Worm (Caenorhabditis elegans) whole organism, mixed stage, embryonic: ENCODE data around the gene T26H5.10.

Experiments
- M03D4.4 ChIP-seq: sonication (generic microtip); optimal IDR thresholded peaks from 2 replicates; lab custom pipeline; 2017; ENCODE audit warnings: mild to moderate bottlenecking, missing genetic modification characterization, missing compliant biosample characterization
- bed-3 ChIP-seq: fragments of 200-800 bp; sonication (Bioruptor generic); optimal IDR thresholded peaks from 3 replicates; lab custom pipeline; 2018; ENCODE audit warnings: mild to moderate bottlenecking, missing genetic modification characterization, moderate library complexity, missing compliant biosample characterization
- blmp-1 ChIP-seq: fragments of 150-350 bp; optimal IDR thresholded peaks from 2 replicates; lab custom pipeline; 2014; ENCODE audit warnings: missing biosample characterization, missing genetic modification characterization
- ceh-39 ChIP-seq: fragments of 150-350 bp; optimal IDR thresholded peaks from 2 replicates; lab custom pipeline; 2014; ENCODE audit warnings: missing biosample characterization, missing genetic modification characterization
- ceh-83 ChIP-seq: fragments of 200-800 bp; sonication (Bioruptor generic); optimal IDR thresholded peaks from 2 replicates; lab custom pipeline; 2018; ENCODE audit warnings: mild to moderate bottlenecking, missing genetic modification characterization, missing compliant biosample characterization
- ces-1 ChIP-seq: fragments of 150-350 bp; optimal IDR thresholded peaks from 2 replicates; lab custom pipeline; 2014; ENCODE audit warnings: missing biosample characterization, missing genetic modification reagents, missing genetic modification characterization
- cnd-1 ChIP-seq: fragments of 200-800 bp; sonication (Bioruptor generic); optimal IDR thresholded peaks from 2 replicates; lab custom pipeline; 2018; ENCODE audit warnings: mild to moderate bottlenecking, missing genetic modification characterization, missing compliant biosample characterization
- drap-1 ChIP-seq: fragments of 200-800 bp; sonication (Bioruptor generic); optimal IDR thresholded peaks from 3 replicates; lab custom pipeline; 2018; ENCODE audit warnings: mild to moderate bottlenecking, missing genetic modification characterization, missing compliant biosample characterization
- elt-1 ChIP-seq: sonication (generic microtip); optimal IDR thresholded peaks from 2 replicates; lab custom pipeline; 2017; ENCODE audit warnings: missing genetic modification characterization, mild to moderate bottlenecking, missing compliant biosample characterization, antibody characterized with exemption, moderate library complexity, borderline replicate concordance; ENCODE audit not compliant: insufficient read depth
- elt-3 ChIP-seq: fragments of 150-350 bp; optimal IDR thresholded peaks from 2 replicates; lab custom pipeline; 2014; ENCODE audit warnings: missing biosample characterization, missing genetic modification characterization
- flh-1 ChIP-seq: fragments of 200-800 bp; sonication (Bioruptor generic); optimal IDR thresholded peaks from 2 replicates; lab custom pipeline; 2018; ENCODE audit warnings: mild to moderate bottlenecking, missing genetic modification characterization, moderate library complexity, missing compliant biosample characterization
- ham-2 ChIP-seq: fragments of 200-800 bp; sonication (Bioruptor generic); optimal IDR thresholded peaks from 2 replicates; lab custom pipeline; 2018; ENCODE audit warnings: mild to moderate bottlenecking, missing genetic modification characterization, missing compliant biosample characterization
- hlh-1 ChIP-seq: fragments of 150-350 bp; optimal IDR thresholded peaks from 2 replicates; lab custom pipeline; 2014; ENCODE audit warnings: missing biosample characterization, missing genetic modification reagents, missing genetic modification characterization
- lin-13 ChIP-seq: fragments of 150-350 bp; optimal IDR thresholded peaks from 2 replicates; lab custom pipeline; 2014; ENCODE audit warnings: missing biosample characterization, missing genetic modification characterization
- lin-32 ChIP-seq: fragments of 200-800 bp; sonication (Bioruptor generic); optimal IDR thresholded peaks from 2 replicates; lab custom pipeline; 2018; ENCODE audit warnings: mild to moderate bottlenecking, missing genetic modification characterization, missing compliant biosample characterization
- lsy-2 ChIP-seq: fragments of 150-350 bp; optimal IDR thresholded peaks from 2 replicates; lab custom pipeline; 2014; ENCODE audit warnings: missing biosample characterization, missing genetic modification characterization
- mab-5 ChIP-seq: fragments of 150-350 bp; optimal IDR thresholded peaks from 2 replicates; lab custom pipeline; 2014; ENCODE audit warnings: missing biosample characterization, missing genetic modification characterization
- mep-1 ChIP-seq: fragments of 150-350 bp; optimal IDR thresholded peaks from 2 replicates; lab custom pipeline; 2017; ENCODE audit warnings: missing biosample characterization, missing genetic modification reagents, missing genetic modification characterization, inconsistent platforms
- mls-2 ChIP-seq: sonication (generic microtip); optimal IDR thresholded peaks from 2 replicates; lab custom pipeline; 2016; ENCODE audit warnings: mild to moderate bottlenecking, missing genetic modification characterization, moderate library complexity, missing compliant biosample characterization
- nhr-12 ChIP-seq: fragments of 150-350 bp; optimal IDR thresholded peaks from 2 replicates; lab custom pipeline; 2014; ENCODE audit warnings: missing biosample characterization, missing genetic modification characterization
- nhr-2 ChIP-seq: fragments of 150-350 bp; optimal IDR thresholded peaks from 2 replicates; lab custom pipeline; 2014; ENCODE audit warnings: missing biosample characterization, missing genetic modification characterization
- nhr-28 ChIP-seq: fragments of 150-350 bp; optimal IDR thresholded peaks from 2 replicates; lab custom pipeline; 2014; ENCODE audit warnings: missing biosample characterization, missing genetic modification characterization
- nhr-76 ChIP-seq: sonication (generic microtip); optimal IDR thresholded peaks from 2 replicates; lab custom pipeline; 2017; ENCODE audit warnings: missing biosample characterization, missing genetic modification characterization
- sem-2 ChIP-seq: fragments of 200-800 bp; sonication (Bioruptor generic); optimal IDR thresholded peaks from 2 replicates; lab custom pipeline; 2018; ENCODE audit warnings: mild to moderate bottlenecking, missing genetic modification characterization, missing compliant biosample characterization
- snpc-4 ChIP-seq: fragments of 150-350 bp; optimal IDR thresholded peaks from 2 replicates; lab custom pipeline; 2014; ENCODE audit warnings: missing biosample characterization, missing genetic modification characterization
- sptf-1 ChIP-seq: sonication (generic microtip); optimal IDR thresholded peaks from 2 replicates; lab custom pipeline; 2017; ENCODE audit warnings: mild to moderate bottlenecking, missing genetic modification characterization, moderate library complexity, missing compliant biosample characterization
- tbx-8 ChIP-seq: fragments of 200-800 bp; sonication (Bioruptor generic); optimal IDR thresholded peaks from 2 replicates; lab custom pipeline; 2018; ENCODE audit warnings: mild to moderate bottlenecking, missing genetic modification characterization, moderate library complexity, missing compliant biosample characterization
- unc-120 ChIP-seq: sonication (generic microtip); optimal IDR thresholded peaks from 2 replicates; lab custom pipeline; 2017; ENCODE audit warnings: missing genetic modification characterization, missing compliant biosample characterization; ENCODE audit not compliant: poor library complexity, severe bottlenecking
- unc-39 ChIP-seq: fragments of 150-350 bp; optimal IDR thresholded peaks from 2 replicates; lab custom pipeline; 2014; ENCODE audit warnings: missing biosample characterization, missing genetic modification characterization
- unc-62 ChIP-seq: fragments of 150-350 bp; optimal IDR thresholded peaks from 2 replicates; lab custom pipeline; 2014; ENCODE audit warnings: missing biosample characterization, missing genetic modification reagents, missing genetic modification characterization
- zip-8 ChIP-seq: fragments of 150-350 bp; optimal IDR thresholded peaks from 2 replicates; lab custom pipeline; 2014; ENCODE audit warnings: missing biosample characterization, missing genetic modification characterization
- ztf-11 ChIP-seq: fragments of 150-350 bp; optimal IDR thresholded peaks from 2 replicates; lab custom pipeline; 2014; ENCODE audit warnings: missing biosample characterization, missing genetic modification characterization

Gene T26H5.10

ce11 chrV:15479825-15480224, 36.2 kb upstream of the T26H5.10 start:
- no peak for TF ChIP-seq hlh-1 (tag; lab: Kevin White, UChicago)
- no peak for TF ChIP-seq nhr-28
- no peak for TF ChIP-seq flh-1
- no peak for TF ChIP-seq nhr-76 (tag; lab: Kevin White, UChicago)
- no peak for TF ChIP-seq unc-39 (tag; lab: Kevin White, UChicago)
- TF ChIP-seq lin-32 (GFP tag; lab: Kevin White, UChicago), result no peak
- TF ChIP-seq ham-2, result no peak
- no peak for TF ChIP-seq ces-1 (GFP tag; lab: Kevin White, UChicago)
- no peak for TF ChIP-seq zip-8
- no peak for TF ChIP-seq lsy-2 (tag; lab: Kevin White, UChicago)
- TF ChIP-seq unc-120 (tag; lab: Kevin White, UChicago), result no peak
- no peak for TF ChIP-seq M03D4.4 (tag; lab: Kevin White, UChicago)
- TF ChIP-seq mep-1 (tag; lab: Kevin White, UChicago), result no peak

- no peak for TF ChIP-seq sem-2 (GFP tag; lab: Kevin White, UChicago)
- no peak for TF ChIP-seq elt-3 (tag; lab: Kevin White, UChicago)
- no peak for TF ChIP-seq tbx-8 (GFP tag; lab: Kevin White, UChicago)
Observed at ce11 chrV:15479107-15479506, 35.5 kb upstream of the T26H5.10 start.

- TF ChIP-seq nhr-12 (tag; lab: Kevin White, UChicago) (no peak), flh-1 (no peak), cnd-1 (tag; lab: Kevin White, UChicago) (no peak), unc-62 (no peak), elt-3 (tag; lab: Kevin White, UChicago) (no peak), lin-32 (GFP tag; lab: Kevin White, UChicago) (no peak), mab-5 (tag; lab: Kevin White, UChicago) (no peak), nhr-2 (tag; lab: Kevin White, UChicago) (no peak), tbx-8 (GFP tag; lab: Kevin White, UChicago) (no peak), sptf-1 (tag; lab: Kevin White, UChicago) (no peak), ceh-39 (tag; lab: Kevin White, UChicago) (no peak), drap-1 (no peak), ces-1 (GFP tag; lab: Kevin White, UChicago) (no peak), ham-2 (no peak), nhr-76 (tag; lab: Kevin White, UChicago) (no peak), sem-2 (GFP tag; lab: Kevin White, UChicago) (no peak), ceh-83 (GFP tag; lab: Kevin White, UChicago) (no peak)
Observed at ce11 chrV:15478597-15478996, 35.0 kb upstream of the T26H5.10 start, which contains the start of gene C06B8.2. Gene C06B8.2 (minus strand): TSS chrV:15478749.

ce11 chrV:15471029-15471428, 27.4 kb upstream of the T26H5.10 start, which contains the start of gene dpf-1:
Gene dpf-1 (plus strand): TSS chrV:15471329.
- no peak for TF ChIP-seq elt-3 (tag; lab: Kevin White, UChicago)
- no peak for TF ChIP-seq ham-2
- TF ChIP-seq, all 35 proteins: peak for 0

ce11 chrV:15466719-15467118, 23.1 kb upstream of the T26H5.10 start:
- TF ChIP-seq hlh-1 (tag; lab: Kevin White, UChicago), result no peak
- no peak for TF ChIP-seq bed-3 (GFP tag; lab: Kevin White, UChicago)
- TF ChIP-seq, all 35 proteins: peak for 0

- no peak for TF ChIP-seq mab-5 (tag; lab: Kevin White, UChicago)
- peak; percentile 4 for TF ChIP-seq drap-1
- TF ChIP-seq, all 35 proteins: peak for 1
Observed at ce11 chrV:15466017-15466416, 22.4 kb upstream of the T26H5.10 start.

- TF ChIP-seq cnd-1 (tag; lab: Kevin White, UChicago) (peak; percentile 78), nhr-12 (tag; lab: Kevin White, UChicago) (no peak), nhr-2 (tag; lab: Kevin White, UChicago) (peak; percentile 14), ztf-11 (tag; lab: Kevin White, UChicago) (peak; percentile 35), blmp-1 (tag; lab: Kevin White, UChicago) (no peak), ham-2 (peak; percentile 85), lsy-2 (tag; lab: Kevin White, UChicago) (no peak), sptf-1 (tag; lab: Kevin White, UChicago) (peak; percentile 93), ces-1 (GFP tag; lab: Kevin White, UChicago) (no peak), nhr-28 (peak; percentile 31), unc-62 (peak; percentile 42), elt-1 (no peak), lin-13 (tag; lab: Kevin White, UChicago) (peak; percentile 61), ceh-39 (tag; lab: Kevin White, UChicago) (no peak), mls-2 (tag; lab: Kevin White, UChicago) (peak; percentile 89), drap-1 (peak; percentile 97), zip-8 (no peak), elt-3 (tag; lab: Kevin White, UChicago) (peak; percentile 41), snpc-4 (tag; lab: Kevin White, UChicago) (no peak), ceh-83 (GFP tag; lab: Kevin White, UChicago) (peak; percentile 92), tbx-8 (GFP tag; lab: Kevin White, UChicago) (peak; percentile 63), flh-1 (peak; percentile 63), hlh-1 (tag; lab: Kevin White, UChicago) (peak; percentile 37), mep-1 (tag; lab: Kevin White, UChicago) (peak; percentile 47), unc-120 (tag; lab: Kevin White, UChicago) (peak; percentile 96), nhr-76 (tag; lab: Kevin White, UChicago) (no peak)
Observed at ce11 chrV:15465032-15465727, 21.6 kb upstream of the T26H5.10 start, which contains the start of gene pqn-71. Gene pqn-71 (plus strand): TSS chrV:15465677.
